Worm (Caenorhabditis elegans) whole organism, young adult: ENCODE results near the gene K02C4.5.

ENCODE experiments used
- ceh-27 ChIP-seq: fragments of 200-800 bp; sonication (Bioruptor generic); optimal IDR thresholded peaks from 2 replicates; lab custom pipeline; 2018; ENCODE audit warnings: mild to moderate bottlenecking, missing genetic modification characterization, moderate library complexity, missing compliant biosample characterization
- hmg-20 ChIP-seq: fragments of 200-800 bp; sonication (Bioruptor generic); IDR thresholded peaks from 2 replicates; pipeline ENCODE4 v1.3.6; 2022; ENCODE audit warnings: missing genetic modification reagents, missing genetic modification characterization, missing compliant biosample characterization
- nfya-2 ChIP-seq: fragments of 200-800 bp; sonication (Bioruptor generic); IDR thresholded peaks from 2 replicates; pipeline ENCODE4 v1.3.6; 2022; ENCODE audit warnings: missing genetic modification reagents, missing genetic modification characterization, missing compliant biosample characterization
- rec-8 ChIP-seq, 2 experiments: sonication (generic microtip); optimal IDR thresholded peaks; 2 replicates each; lab custom pipeline; 2016; ENCODE audit warnings: mild to moderate bottlenecking in 2 of 2, missing genetic modification characterization in 2 of 2, missing genetic modification reagents in 2 of 2, missing genotype in 2 of 2, missing biosample characterization in 1 of 2, missing compliant biosample characterization in 1 of 2, moderate library complexity in 1 of 2
- unc-130 ChIP-seq: sonication (generic microtip); optimal IDR thresholded peaks from 2 replicates; lab custom pipeline; 2016; ENCODE audit warnings: missing genetic modification reagents, missing genetic modification characterization, missing compliant biosample characterization
- unc-62 ChIP-seq: fragments of 150-350 bp; optimal IDR thresholded peaks from 2 replicates; lab custom pipeline; 2014; ENCODE audit warnings: missing biosample characterization, missing genetic modification reagents, missing genetic modification characterization
- ztf-18 ChIP-seq: sonication (generic microtip); optimal IDR thresholded peaks from 2 replicates; lab custom pipeline; 2016; ENCODE audit warnings: missing genotype, mild to moderate bottlenecking, missing genetic modification characterization, missing compliant biosample characterization

ce11 chrII:8065985-8066384 lies 12.2 kb upstream of the K02C4.5 start, which contains the start of gene pdha-1:
- TF ChIP-seq unc-62 (GFP tag; lab: Kevin White, UChicago) (no peak), ztf-18 (no peak), ceh-27 (GFP tag; lab: Kevin White, UChicago) (no peak), nfya-2 (GFP tag; lab: Robert Waterston, UW) (no peak), hmg-20 (GFP tag; lab: Robert Waterston, UW) (no peak), rec-8 (tag; optimal IDR thresholded peaks at IDR 0.05; lab: Kevin White, UChicago) (no peak), unc-130 (GFP tag; lab: Kevin White, UChicago) (no peak)
